Fruit fly (Drosophila melanogaster): ENCODE data around the gene hng3.
A peak's percentile ranks its signal among the peaks of the same experiment; 100 is the strongest.

hng3 gene

DNA sequence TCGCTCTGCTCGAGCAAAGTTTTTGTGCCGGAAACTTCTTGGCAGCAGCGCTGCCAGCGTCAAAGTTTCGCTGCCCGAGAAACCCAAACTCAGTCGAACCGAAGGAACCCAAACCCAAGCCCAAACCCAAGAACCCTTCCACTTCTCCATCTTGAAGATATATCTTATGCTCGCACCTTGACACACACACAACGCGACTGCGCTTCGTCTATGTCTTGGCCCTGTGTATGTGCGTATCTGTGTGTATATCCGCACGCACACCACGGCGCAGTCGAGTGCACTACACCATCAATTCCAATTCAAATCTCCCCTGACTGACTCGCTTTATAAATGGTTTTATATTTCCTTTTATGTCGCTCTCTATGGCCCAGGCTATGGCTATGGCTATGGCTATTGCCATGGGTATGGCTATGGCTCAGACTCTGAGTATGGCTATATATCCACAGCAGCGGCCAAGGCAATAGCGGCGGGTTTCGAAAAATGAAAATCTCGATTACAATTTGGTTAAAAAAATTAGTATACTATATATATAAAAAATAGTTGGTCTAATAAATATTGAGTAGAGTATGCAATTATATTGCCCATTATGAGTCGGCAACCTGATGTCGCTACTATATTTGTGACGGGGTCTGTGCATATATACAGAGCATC lies 58.8 kb downstream of the hng3 start (continued):
- TF ChIP-seq pan (optimal IDR thresholded peaks at IDR 0.05), result no peak
- TF ChIP-seq pan (GFP tag; optimal IDR thresholded peaks at IDR 0.05 in 1 of 2, IDR thresholded peaks at IDR 0.05 in 1 of 2), result peak in 1 of 2 experiments; percentile 96
- peak; percentile 74 for TF ChIP-seq CG2116 (GFP tag; optimal IDR thresholded peaks at IDR 0.05)
- no peak for TF ChIP-seq CG7963 (GFP tag; IDR thresholded peaks at IDR 0.05; ENCODE audit: partially characterized antibody)
- peak; percentile 96 for TF ChIP-seq tgo (GFP tag; IDR thresholded peaks at IDR 0.05)
- TF ChIP-seq CG4282 (GFP tag; optimal IDR thresholded peaks at IDR 0.05), result no peak
- peak; percentile 17 for TF ChIP-seq Sry-δ (GFP tag; optimal IDR thresholded peaks at IDR 0.05)
- TF ChIP-seq Bgb (GFP tag; IDR thresholded peaks at IDR 0.05; ENCODE audit: partially characterized antibody), result no peak
- TF ChIP-seq lbe (GFP tag; optimal IDR thresholded peaks at IDR 0.05), result peak; percentile 87
- TF ChIP-seq Blimp-1 (GFP tag; optimal IDR thresholded peaks at IDR 0.05), result peak; percentile 95
- TF ChIP-seq ttk (GFP tag; IDR thresholded peaks at IDR 0.05), result peak; percentile 95
- peak; percentile 69 for TF ChIP-seq CG34376 (GFP tag; optimal IDR thresholded peaks at IDR 0.05)
- TF ChIP-seq emc (GFP tag; optimal IDR thresholded peaks at IDR 0.05), result no peak
- TF ChIP-seq Ssrp (tag; optimal IDR thresholded peaks at IDR 0.05), result peak; percentile 95
- TF ChIP-seq Doc2 (GFP tag; IDR thresholded peaks at IDR 0.05), result peak; percentile 48; the same call in 1 of the 2 replicates
- peak; percentile 96 for TF ChIP-seq CG6689 (GFP tag; IDR thresholded peaks at IDR 0.05)
- TF ChIP-seq CG11398 (GFP tag; optimal IDR thresholded peaks at IDR 0.05), result peak; percentile 47
- peak; percentile 71 for TF ChIP-seq CG7928 (GFP tag; optimal IDR thresholded peaks at IDR 0.05)
- peak; percentile 88 for TF ChIP-seq jigr1 (GFP tag; IDR thresholded peaks at IDR 0.05)
- TF ChIP-seq pho (GFP tag; optimal IDR thresholded peaks at IDR 0.05), result peak; percentile 15

DNA sequence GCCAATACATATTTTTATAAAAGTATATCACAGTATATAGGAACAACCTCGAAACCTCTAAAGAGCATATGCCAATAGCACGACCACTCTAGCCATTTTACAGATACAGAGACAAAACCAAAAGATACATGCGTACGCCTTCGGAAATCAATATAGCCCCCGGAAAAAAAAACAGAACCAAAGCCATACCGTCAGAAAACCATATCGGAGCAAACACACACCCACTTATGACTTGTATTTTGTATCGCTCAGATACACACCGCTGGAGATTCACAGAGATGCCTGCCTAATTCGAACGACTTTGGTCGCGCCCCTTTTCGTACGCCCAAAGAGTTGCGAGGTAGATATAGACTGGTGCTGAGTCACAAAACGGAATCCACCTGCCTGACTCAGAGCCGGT lies 59.8 kb downstream of the hng3 start:
- no peak for TF ChIP-seq otp (GFP tag; IDR thresholded peaks at IDR 0.05)
- no peak for TF ChIP-seq wor (GFP tag; IDR thresholded peaks at IDR 0.05)
- TF ChIP-seq CG6791 (GFP tag; IDR thresholded peaks at IDR 0.05; ENCODE audit: partially characterized antibody), result peak; percentile 54; the same call in 1 of the 3 replicates
- no peak for TF ChIP-seq CG8478 (optimal IDR thresholded peaks at IDR 0.05)
- no peak for TF ChIP-seq Xrp1 (GFP tag; IDR thresholded peaks at IDR 0.05)
- TF ChIP-seq sima (GFP tag; optimal IDR thresholded peaks at IDR 0.05), result no peak
- no peak for TF ChIP-seq CG18764 (GFP tag; optimal IDR thresholded peaks at IDR 0.05)
- peak; percentile 100 for TF ChIP-seq CG13894 (tag; optimal IDR thresholded peaks at IDR 0.05)
- no peak for TF ChIP-seq stwl (tag; optimal IDR thresholded peaks at IDR 0.05)
- TF ChIP-seq CG17328 (GFP tag; IDR thresholded peaks at IDR 0.05), result 0 out of 2 replicates have a peak, but pooled peaks have one; percentile 16
- TF ChIP-seq HmgD (GFP tag; optimal IDR thresholded peaks at IDR 0.05), result no peak
- peak; percentile 81; the same call in 2 of the 3 replicates for TF ChIP-seq CG2199 (GFP tag; IDR thresholded peaks at IDR 0.05)
- no peak for TF ChIP-seq CG9609 (GFP tag; optimal IDR thresholded peaks at IDR 0.05)
- peak; percentile 55; the same call in 2 of the 3 replicates for TF ChIP-seq sr (GFP tag; IDR thresholded peaks at IDR 0.05)
- TF ChIP-seq inv (GFP tag; IDR thresholded peaks at IDR 0.05; ENCODE audit: partially characterized antibody), result no peak
- no peak for TF ChIP-seq Side (GFP tag; optimal IDR thresholded peaks at IDR 0.05)
- no peak for TF ChIP-seq CG2875 (GFP tag; optimal IDR thresholded peaks at IDR 0.05)
- no peak for TF ChIP-seq CG12219 (GFP tag; optimal IDR thresholded peaks at IDR 0.05)
- no peak for TF ChIP-seq HLH3B (GFP tag; IDR thresholded peaks at IDR 0.05)
- TF ChIP-seq wdn (GFP tag; IDR thresholded peaks at IDR 0.05), result no peak
- TF ChIP-seq gcm (GFP tag; optimal IDR thresholded peaks at IDR 0.05), result no peak
- no peak for TF ChIP-seq Dad (GFP tag; optimal IDR thresholded peaks at IDR 0.05)
- TF ChIP-seq emc (GFP tag; optimal IDR thresholded peaks at IDR 0.05), result no peak
- TF ChIP-seq Six4 (GFP tag; optimal IDR thresholded peaks at IDR 0.05), result no peak
- no peak for TF ChIP-seq hb (GFP tag; IDR thresholded peaks at IDR 0.05; ENCODE audit: partially characterized antibody)
- no peak for TF ChIP-seq hkb (optimal IDR thresholded peaks at IDR 0.05)
- no peak for TF ChIP-seq hkb (GFP tag; IDR thresholded peaks at IDR 0.05)
- no peak for TF ChIP-seq CG17568 (GFP tag; optimal IDR thresholded peaks at IDR 0.05)
- TF ChIP-seq D (optimal IDR thresholded peaks at IDR 0.05), result no peak
- TF ChIP-seq D (GFP tag; optimal IDR thresholded peaks at IDR 0.05), result no peak
- TF ChIP-seq vvl (GFP tag; IDR thresholded peaks at IDR 0.05), result 0 out of 2 replicates have a peak, but pooled peaks have one; percentile 11
- peak; percentile 80 for TF ChIP-seq CG8290 (GFP tag; optimal IDR thresholded peaks at IDR 0.05)
- no peak for TF ChIP-seq CG8290 (tag; optimal IDR thresholded peaks at IDR 0.05)

Measured in whole organism, embryonic.